Worm (Caenorhabditis elegans): ENCODE data around the gene rsp-6.

rsp-6 gene

ce11 chrIV:7803250-7803649 is 12.2 kb upstream of the rsp-6 start, which contains the start of gene C33H5.16:
TSS of gene C33H5.16 (minus strand) at chrIV:7803350.
- TF ChIP-seq unc-120 (tag; optimal IDR thresholded peaks at IDR 0.05; ENCODE audit: poor library complexity, severe bottlenecking) (no peak), lin-32 (GFP tag; optimal IDR thresholded peaks at IDR 0.05) (no peak), zip-8 (tag; optimal IDR thresholded peaks at IDR 0.05) (no peak), ztf-11 (tag; optimal IDR thresholded peaks at IDR 0.05) (no peak), drap-1 (GFP tag; optimal IDR thresholded peaks at IDR 0.05) (no peak), lsy-2 (tag; optimal IDR thresholded peaks at IDR 0.05) (no peak), nhr-12 (tag; optimal IDR thresholded peaks at IDR 0.05) (no peak), sem-2 (GFP tag; optimal IDR thresholded peaks at IDR 0.05) (no peak), nhr-2 (tag; optimal IDR thresholded peaks at IDR 0.05) (no peak), hlh-1 (tag; optimal IDR thresholded peaks at IDR 0.05) (no peak), elt-1 (tag; optimal IDR thresholded peaks at IDR 0.05; ENCODE audit: borderline replicate concordance, insufficient read depth) (no peak), ceh-43 (GFP tag; optimal IDR thresholded peaks at IDR 0.05) (no peak), tbx-8 (GFP tag; optimal IDR thresholded peaks at IDR 0.05) (no peak), snpc-4 (tag; optimal IDR thresholded peaks at IDR 0.05) (no peak), ham-2 (GFP tag; optimal IDR thresholded peaks at IDR 0.05) (no peak), flh-1 (GFP tag; optimal IDR thresholded peaks at IDR 0.05) (no peak), ceh-83 (GFP tag; optimal IDR thresholded peaks at IDR 0.05) (no peak), nhr-237 (tag; optimal IDR thresholded peaks at IDR 0.05) (no peak)

- TF ChIP-seq nhr-2 (tag; optimal IDR thresholded peaks at IDR 0.05) (no peak), sem-2 (GFP tag; optimal IDR thresholded peaks at IDR 0.05) (no peak), lin-32 (GFP tag; optimal IDR thresholded peaks at IDR 0.05) (no peak), cnd-1 (tag; optimal IDR thresholded peaks at IDR 0.05) (no peak), zip-8 (tag; optimal IDR thresholded peaks at IDR 0.05) (no peak), lin-13 (tag; optimal IDR thresholded peaks at IDR 0.05) (no peak), sptf-1 (tag; optimal IDR thresholded peaks at IDR 0.05) (no peak), elt-3 (tag; optimal IDR thresholded peaks at IDR 0.05) (no peak), pha-4 (tag; optimal IDR thresholded peaks at IDR 0.05) (no peak), mep-1 (tag; optimal IDR thresholded peaks at IDR 0.05) (no peak), nhr-28 (tag; optimal IDR thresholded peaks at IDR 0.05) (no peak), ces-1 (GFP tag; optimal IDR thresholded peaks at IDR 0.05) (no peak), snpc-4 (tag; optimal IDR thresholded peaks at IDR 0.05) (no peak), elt-1 (tag; optimal IDR thresholded peaks at IDR 0.05; ENCODE audit: borderline replicate concordance, insufficient read depth) (no peak), M03D4.4 (tag; optimal IDR thresholded peaks at IDR 0.05) (no peak)
Measured at ce11 chrIV:7800338-7800737, 9.3 kb upstream of the rsp-6 start.

ce11 chrIV:7796432-7797113 is 5.5 kb upstream of the rsp-6 start, which contains the start of gene sgo-1:
TSS of gene sgo-1 (minus strand) at chrIV:7796482.
- TF ChIP-seq nhr-237 (tag; optimal IDR thresholded peaks at IDR 0.05) = no peak

ce11 chrIV:7794709-7795108 is 3.7 kb upstream of the rsp-6 start, which contains the start of gene ntp-1:
TSS of gene ntp-1 (minus strand) at chrIV:7794809.
- TF ChIP-seq unc-39 (tag; optimal IDR thresholded peaks at IDR 0.05) (no peak), nhr-12 (tag; optimal IDR thresholded peaks at IDR 0.05) (no peak), drap-1 (GFP tag; optimal IDR thresholded peaks at IDR 0.05) (no peak), ceh-43 (GFP tag; optimal IDR thresholded peaks at IDR 0.05) (no peak), zip-8 (tag; optimal IDR thresholded peaks at IDR 0.05) (no peak), lin-13 (tag; optimal IDR thresholded peaks at IDR 0.05) (no peak), nhr-76 (tag; optimal IDR thresholded peaks at IDR 0.05) (no peak), lsy-2 (tag; optimal IDR thresholded peaks at IDR 0.05) (no peak), mls-2 (tag; optimal IDR thresholded peaks at IDR 0.05) (no peak), pha-4 (tag; optimal IDR thresholded peaks at IDR 0.05) (no peak), elt-1 (tag; optimal IDR thresholded peaks at IDR 0.05; ENCODE audit: borderline replicate concordance, insufficient read depth) (no peak), M03D4.4 (tag; optimal IDR thresholded peaks at IDR 0.05) (no peak), sem-2 (GFP tag; optimal IDR thresholded peaks at IDR 0.05) (no peak), sptf-1 (tag; optimal IDR thresholded peaks at IDR 0.05) (no peak), flh-1 (GFP tag; optimal IDR thresholded peaks at IDR 0.05) (no peak), hlh-1 (tag; optimal IDR thresholded peaks at IDR 0.05) (no peak), nhr-2 (tag; optimal IDR thresholded peaks at IDR 0.05) (no peak), nhr-28 (tag; optimal IDR thresholded peaks at IDR 0.05) (no peak), bed-3 (GFP tag; optimal IDR thresholded peaks at IDR 0.05) (no peak)
